1 fruit fly cellular context compared by ENCODE assay signal in genomic region chrX:2087501-2087900, dm6.
A peak's percentile ranks its signal among the peaks of the same experiment; 100 is the strongest.
TF ChIP-seq lines count a peak whose summit lies in the region.

No protein-coding gene starts in this region.

TF ChIP-seq in whole organism, embryonic, 481 proteins besides CTCF, POLR2A, EP300 and RAD21 (continued from another document):
- peak; percentile 23 for TF ChIP-seq CG14710 (tag; optimal IDR thresholded peaks at IDR 0.05; lab: Kevin White, UChicago)
- TF ChIP-seq CG7786 (GFP tag; optimal IDR thresholded peaks at IDR 0.05; lab: Kevin White, UChicago) = peak; percentile 38
- TF ChIP-seq mld (GFP tag; IDR thresholded peaks at IDR 0.05; lab: Robert Waterston, UW; ENCODE audit: partially characterized antibody) = no peak
- TF ChIP-seq D (optimal IDR thresholded peaks at IDR 0.05; lab: Kevin White, UChicago) = no peak
- peak; percentile 44 for TF ChIP-seq D (GFP tag; optimal IDR thresholded peaks at IDR 0.05; lab: Kevin White, UChicago)
- peak; percentile 67 for TF ChIP-seq stc (GFP tag; IDR thresholded peaks at IDR 0.05; lab: Robert Waterston, UW)
- TF ChIP-seq mam (GFP tag; optimal IDR thresholded peaks at IDR 0.05; lab: Kevin White, UChicago) = peak; percentile 41
- TF ChIP-seq CG17829 (tag; optimal IDR thresholded peaks at IDR 0.05; lab: Kevin White, UChicago) = peak; percentile 48
- TF ChIP-seq CG9932 (GFP tag; IDR thresholded peaks at IDR 0.05; lab: Robert Waterston, UW) = peak; percentile 27; the same call in 1 of the 2 replicates
- peak; percentile 84 for TF ChIP-seq vvl (GFP tag; IDR thresholded peaks at IDR 0.05; lab: Robert Waterston, UW)
- peak; percentile 53; the same call in 1 of the 3 replicates for TF ChIP-seq CG11695 (GFP tag; IDR thresholded peaks at IDR 0.05; lab: Robert Waterston, UW)
- TF ChIP-seq trem (tag; optimal IDR thresholded peaks at IDR 0.05; lab: Kevin White, UChicago) = no peak
- TF ChIP-seq sens-2 (GFP tag; IDR thresholded peaks at IDR 0.05; lab: Robert Waterston, UW) = no peak
- TF ChIP-seq Ravus (GFP tag; IDR thresholded peaks at IDR 0.05; lab: Robert Waterston, UW) = no peak
- TF ChIP-seq Mad (GFP tag; optimal IDR thresholded peaks at IDR 0.05; lab: Kevin White, UChicago) = no peak
- peak; percentile 69 for TF ChIP-seq CG7839 (tag; optimal IDR thresholded peaks at IDR 0.05; lab: Kevin White, UChicago)
- peak; percentile 26 for TF ChIP-seq CG8944 (GFP tag; optimal IDR thresholded peaks at IDR 0.05; lab: Kevin White, UChicago)
- peak; percentile 65 for TF ChIP-seq CG12391 (tag; optimal IDR thresholded peaks at IDR 0.05; lab: Kevin White, UChicago)
- peak; percentile 5 for TF ChIP-seq CG10267 (tag; optimal IDR thresholded peaks at IDR 0.05; lab: Kevin White, UChicago)
- 0 out of 2 replicates have a peak, but pooled peaks have one; percentile 16 for TF ChIP-seq gt (GFP tag; IDR thresholded peaks at IDR 0.05; lab: Robert Waterston, UW)
- peak; percentile 48 for TF ChIP-seq Hsf (GFP tag; optimal IDR thresholded peaks at IDR 0.05; lab: Kevin White, UChicago)
- peak; percentile 62 for TF ChIP-seq CG3407 (GFP tag; optimal IDR thresholded peaks at IDR 0.05; lab: Kevin White, UChicago)
- peak; percentile 64 for TF ChIP-seq CoRest (tag; optimal IDR thresholded peaks at IDR 0.05; lab: Kevin White, UChicago)
- TF ChIP-seq Med (GFP tag; lab: Kevin White, UChicago) = peak; percentile 89
- TF ChIP-seq Ada2b (GFP tag; IDR thresholded peaks at IDR 0.05; lab: Robert Waterston, UW) = peak; percentile 35; the same call in 1 of the 2 replicates
- TF ChIP-seq CG1602 (GFP tag; optimal IDR thresholded peaks at IDR 0.05; lab: Kevin White, UChicago) = peak; percentile 46
- TF ChIP-seq dpn (GFP tag; optimal IDR thresholded peaks at IDR 0.05; lab: Kevin White, UChicago) = peak; percentile 24 to 70
- TF ChIP-seq ham (GFP tag; IDR thresholded peaks at IDR 0.05; lab: Robert Waterston, UW) = no peak
- peak; percentile 57 for TF ChIP-seq CG7556 (GFP tag; optimal IDR thresholded peaks at IDR 0.05; lab: Kevin White, UChicago)
- TF ChIP-seq Sox100B (GFP tag; optimal IDR thresholded peaks at IDR 0.05; lab: Kevin White, UChicago) = peak; percentile 49
- TF ChIP-seq CG43689 (GFP tag; IDR thresholded peaks at IDR 0.05; lab: Robert Waterston, UW) = peak; percentile 43
- TF ChIP-seq Usf (GFP tag; optimal IDR thresholded peaks at IDR 0.05; lab: Kevin White, UChicago) = no peak
- TF ChIP-seq dysf (GFP tag; IDR thresholded peaks at IDR 0.05; lab: Robert Waterston, UW) = peak; percentile 62
- peak; percentile 71 for TF ChIP-seq CG6689 (GFP tag; IDR thresholded peaks at IDR 0.05; lab: Robert Waterston, UW)
- TF ChIP-seq CG12659 (GFP tag; optimal IDR thresholded peaks at IDR 0.05; lab: Kevin White, UChicago) = peak; percentile 56
- TF ChIP-seq HHEX (GFP tag; optimal IDR thresholded peaks at IDR 0.05; lab: Kevin White, UChicago) = peak; percentile 15
- TF ChIP-seq emc (GFP tag; optimal IDR thresholded peaks at IDR 0.05; lab: Kevin White, UChicago) = no peak
- peak; percentile 67 for TF ChIP-seq CG12769 (tag; optimal IDR thresholded peaks at IDR 0.05; lab: Kevin White, UChicago)
- peak; percentile 50 for TF ChIP-seq fd96Cb (tag; optimal IDR thresholded peaks at IDR 0.05; lab: Kevin White, UChicago)
- peak; percentile 76 for TF ChIP-seq dmrt99B (tag; optimal IDR thresholded peaks at IDR 0.05; lab: Kevin White, UChicago)
- TF ChIP-seq CG2199 (GFP tag; IDR thresholded peaks at IDR 0.05; lab: Robert Waterston, UW) = 0 out of 3 replicates have a peak, but pooled peaks have one; percentile 62
- peak; percentile 56 for TF ChIP-seq CG11398 (GFP tag; optimal IDR thresholded peaks at IDR 0.05; lab: Kevin White, UChicago)
- TF ChIP-seq Eip74EF (GFP tag; optimal IDR thresholded peaks at IDR 0.05; lab: Kevin White, UChicago) = peak in 1 of 2 experiments; percentile 3
- no peak for TF ChIP-seq slou (GFP tag; optimal IDR thresholded peaks at IDR 0.05; lab: Kevin White, UChicago)
- TF ChIP-seq CG12942 (GFP tag; optimal IDR thresholded peaks at IDR 0.05; lab: Kevin White, UChicago) = peak; percentile 31
- TF ChIP-seq CG12219 (GFP tag; optimal IDR thresholded peaks at IDR 0.05; lab: Kevin White, UChicago) = peak; percentile 28
- no peak for TF ChIP-seq Trl (optimal IDR thresholded peaks at IDR 0.05; lab: Kevin White, UChicago)
- peak; percentile 44 for TF ChIP-seq Trl (GFP tag; optimal IDR thresholded peaks at IDR 0.05; lab: Kevin White, UChicago)
- TF ChIP-seq org-1 (GFP tag; optimal IDR thresholded peaks at IDR 0.05; lab: Kevin White, UChicago) = peak; percentile 54
- peak; percentile 55 for TF ChIP-seq fu2 (GFP tag; optimal IDR thresholded peaks at IDR 0.05; lab: Kevin White, UChicago)
- peak; percentile 7 for TF ChIP-seq CG1233 (GFP tag; optimal IDR thresholded peaks at IDR 0.05; lab: Kevin White, UChicago)
- peak; percentile 57 for TF ChIP-seq Hr3 (GFP tag; optimal IDR thresholded peaks at IDR 0.05; lab: Kevin White, UChicago)
- TF ChIP-seq tin (GFP tag; optimal IDR thresholded peaks at IDR 0.05; lab: Kevin White, UChicago) = peak; percentile 24
- TF ChIP-seq Oli (tag; optimal IDR thresholded peaks at IDR 0.05; lab: Kevin White, UChicago) = peak; percentile 68
- TF ChIP-seq Atf3 (GFP tag; optimal IDR thresholded peaks at IDR 0.05; lab: Kevin White, UChicago) = peak; percentile 43
- TF ChIP-seq CG10209 (GFP tag; optimal IDR thresholded peaks at IDR 0.05; lab: Kevin White, UChicago) = peak; percentile 40
- TF ChIP-seq CG4617 (GFP tag; optimal IDR thresholded peaks at IDR 0.05; lab: Kevin White, UChicago; ENCODE audit: borderline replicate concordance) = no peak
- peak; percentile 47 for TF ChIP-seq CG13424 (tag; optimal IDR thresholded peaks at IDR 0.05; lab: Kevin White, UChicago)
- peak; percentile 52 for TF ChIP-seq dm (GFP tag; optimal IDR thresholded peaks at IDR 0.05; lab: Kevin White, UChicago)
- no peak for TF ChIP-seq exex (tag; optimal IDR thresholded peaks at IDR 0.05; lab: Kevin White, UChicago)
- peak in 1 of 2 experiments; percentile 77 for TF ChIP-seq Hr78 (GFP tag; optimal IDR thresholded peaks at IDR 0.05; lab: Kevin White, UChicago)
- TF ChIP-seq H2.0 (GFP tag; IDR thresholded peaks at IDR 0.05; lab: Robert Waterston, UW) = peak; percentile 76
- TF ChIP-seq Oaz (GFP tag; IDR thresholded peaks at IDR 0.05; lab: Robert Waterston, UW) = peak; percentile 42; the same call in 1 of the 2 replicates
- TF ChIP-seq odd (GFP tag; optimal IDR thresholded peaks at IDR 0.05; lab: Kevin White, UChicago) = peak; percentile 62
- TF ChIP-seq pb (GFP tag; optimal IDR thresholded peaks at IDR 0.05; lab: Kevin White, UChicago) = peak; percentile 58
- TF ChIP-seq CG2889 (GFP tag; IDR thresholded peaks at IDR 0.05; lab: Robert Waterston, UW) = peak; percentile 50; the same call in 1 of the 3 replicates
- TF ChIP-seq HmgZ (tag; optimal IDR thresholded peaks at IDR 0.05; lab: Kevin White, UChicago) = peak; percentile 33
- peak; percentile 46 for TF ChIP-seq nau (GFP tag; optimal IDR thresholded peaks at IDR 0.05; lab: Kevin White, UChicago)
- TF ChIP-seq CG6813 (GFP tag; optimal IDR thresholded peaks at IDR 0.05; lab: Kevin White, UChicago) = no peak
